Fruit fly (Drosophila melanogaster) whole organism, embryonic: ENCODE results near the gene CG2854.
A peak's percentile ranks its signal among the peaks of the same experiment; 100 is the strongest.

Experiments
- Bteb2 ChIP-seq: fragments of 200-800 bp; sonication (Bioruptor generic); optimal IDR thresholded peaks from 2 replicates; lab custom pipeline; 2016; ENCODE audit warnings: missing biosample characterization, missing genetic modification characterization
- CG10209 ChIP-seq: fragments of 200-800 bp; sonication (Bioruptor generic); optimal IDR thresholded peaks from 3 replicates; lab custom pipeline; 2017; ENCODE audit warnings: missing biosample characterization, mild to moderate bottlenecking, missing genetic modification characterization, missing genetic modification reagents
- CG10366 ChIP-seq: fragments of 200-800 bp; sonication (Bioruptor generic); IDR thresholded peaks from 2 replicates; pipeline ENCODE4 v1.3.6; 2022; ENCODE audit warnings: missing biosample characterization, missing genetic modification characterization
- CG10959 ChIP-seq: fragments of 200-800 bp; sonication (Bioruptor generic); IDR thresholded peaks from 2 replicates; pipeline ENCODE4 v1.3.6; 2022; ENCODE audit warnings: missing biosample characterization, missing genetic modification characterization
- CG10979 ChIP-seq: fragments of 200-800 bp; sonication (Bioruptor generic); optimal IDR thresholded peaks from 2 replicates; lab custom pipeline; 2018; ENCODE audit warnings: missing biosample characterization, mild to moderate bottlenecking, missing genetic modification characterization, moderate library complexity
- CG11093 ChIP-seq: fragments of 200-800 bp; sonication (Bioruptor generic); IDR thresholded peaks from 3 replicates; pipeline ENCODE4 v1.3.6; 2022; ENCODE audit warnings: missing biosample characterization, missing genetic modification characterization
- CG11247 ChIP-seq: fragments of 200-800 bp; sonication (Bioruptor generic); IDR thresholded peaks from 2 replicates; pipeline ENCODE4 v1.3.6; 2022; ENCODE audit warnings: missing biosample characterization, missing genetic modification characterization
- CG12155 ChIP-seq: fragments of 200-800 bp; sonication (Bioruptor generic); optimal IDR thresholded peaks from 3 replicates; lab custom pipeline; 2016; ENCODE audit warnings: missing biosample characterization, missing genetic modification characterization
- CG13624 ChIP-seq: fragments of 200-800 bp; sonication (Bioruptor generic); optimal IDR thresholded peaks from 2 replicates; lab custom pipeline; 2016; ENCODE audit warnings: missing biosample characterization, missing genetic modification characterization
- CG14441 ChIP-seq: fragments of 200-800 bp; sonication (Bioruptor generic); IDR thresholded peaks from 2 replicates; pipeline ENCODE4 v1.3.6; 2022; ENCODE audit warnings: missing biosample characterization, missing genetic modification characterization
- CG15269 ChIP-seq: fragments of 200-800 bp; sonication (Bioruptor generic); optimal IDR thresholded peaks from 2 replicates; lab custom pipeline; 2018; ENCODE audit warnings: missing biosample characterization, mild to moderate bottlenecking, missing genetic modification characterization, moderate library complexity
- CG15479 ChIP-seq: fragments of 200-800 bp; sonication (Bioruptor generic); optimal IDR thresholded peaks from 3 replicates; lab custom pipeline; 2019; ENCODE audit warnings: missing biosample characterization, mild to moderate bottlenecking, missing genetic modification characterization, moderate library complexity
- CG2678 ChIP-seq: fragments of 200-800 bp; sonication (Bioruptor generic); optimal IDR thresholded peaks from 3 replicates; lab custom pipeline; 2019; ENCODE audit warnings: missing biosample characterization, mild to moderate bottlenecking, missing genetic modification characterization, moderate library complexity
- CG31388 ChIP-seq: fragments of 200-800 bp; sonication (Bioruptor generic); optimal IDR thresholded peaks from 2 replicates; lab custom pipeline; 2016; ENCODE audit warnings: missing biosample characterization, missing genetic modification characterization
- CG32532 ChIP-seq: fragments of 200-800 bp; sonication (Bioruptor generic); IDR thresholded peaks from 2 replicates; pipeline ENCODE4 v1.3.6; 2022; ENCODE audit warnings: missing biosample characterization, missing genetic modification characterization
- CG32772 ChIP-seq: fragments of 200-800 bp; sonication (Bioruptor generic); IDR thresholded peaks from 2 replicates; pipeline ENCODE4 v1.3.6; 2022; ENCODE audit warnings: missing biosample characterization, missing genetic modification characterization
- CG6689 ChIP-seq: fragments of 200-800 bp; sonication (Bioruptor generic); IDR thresholded peaks from 2 replicates; pipeline ENCODE4 v1.3.6; 2022; ENCODE audit warnings: missing biosample characterization, missing genetic modification characterization
- CG6765 ChIP-seq: fragments of 200-800 bp; sonication (Bioruptor generic); optimal IDR thresholded peaks from 3 replicates; lab custom pipeline; 2017; ENCODE audit warnings: missing biosample characterization, mild to moderate bottlenecking, missing genetic modification characterization
- CG6854 ChIP-seq: fragments of 200-800 bp; sonication (Bioruptor generic); optimal IDR thresholded peaks from 3 replicates; lab custom pipeline; 2017; ENCODE audit warnings: missing biosample characterization, mild to moderate bottlenecking, missing genetic modification characterization
- CG7987 ChIP-seq: fragments of 200-800 bp; sonication (Bioruptor generic); optimal IDR thresholded peaks from 2 replicates; lab custom pipeline; 2018; ENCODE audit warnings: missing biosample characterization, mild to moderate bottlenecking, missing genetic modification characterization, moderate library complexity
- CG8290 ChIP-seq, 3 experiments: fragments of 200-800 bp; sonication (Bioruptor generic); optimal IDR thresholded peaks; 2 replicates each; lab custom pipeline; 2016 to 2019; ENCODE audit warnings: missing biosample characterization in 3 of 3, missing genetic modification characterization in 3 of 3, mild to moderate bottlenecking in 2 of 3, moderate library complexity in 1 of 3
- Drgx ChIP-seq: fragments of 200-800 bp; sonication (Bioruptor generic); IDR thresholded peaks from 2 replicates; pipeline ENCODE4 v1.3.6; 2022; ENCODE audit warnings: missing biosample characterization, missing genetic modification characterization
- HmgZ ChIP-seq: fragments of 200-800 bp; sonication (Bioruptor generic); optimal IDR thresholded peaks from 2 replicates; lab custom pipeline; 2018; ENCODE audit warnings: missing biosample characterization, mild to moderate bottlenecking, missing genetic modification characterization
- Hr51 ChIP-seq, 2 experiments: fragments of 200-800 bp; sonication (Bioruptor generic); optimal IDR thresholded peaks; 2 replicates in 1 of 2; 3 replicates in 1 of 2; lab custom pipeline; 2016 to 2018; ENCODE audit warnings: missing biosample characterization in 2 of 2, missing genetic modification characterization in 2 of 2, mild to moderate bottlenecking in 1 of 2, moderate library complexity in 1 of 2
- Hsf ChIP-seq: fragments of 200-800 bp; sonication (Bioruptor generic); optimal IDR thresholded peaks from 3 replicates; lab custom pipeline; 2016; ENCODE audit warnings: missing biosample characterization, missing genetic modification characterization
- Neu2 ChIP-seq: fragments of 200-800 bp; sonication (Bioruptor generic); optimal IDR thresholded peaks from 3 replicates; lab custom pipeline; 2016; ENCODE audit warnings: missing biosample characterization, missing genetic modification characterization, borderline replicate concordance
- Oli ChIP-seq: fragments of 200-800 bp; sonication (Bioruptor generic); optimal IDR thresholded peaks from 2 replicates; lab custom pipeline; 2018; ENCODE audit warnings: missing biosample characterization, mild to moderate bottlenecking, missing genetic modification characterization, moderate library complexity
- PHDP ChIP-seq: fragments of 200-800 bp; sonication (Bioruptor generic); optimal IDR thresholded peaks from 3 replicates; lab custom pipeline; 2018; ENCODE audit warnings: missing biosample characterization, mild to moderate bottlenecking, missing genetic modification characterization, moderate library complexity
- Ravus ChIP-seq: fragments of 200-800 bp; sonication (Bioruptor generic); IDR thresholded peaks from 2 replicates; pipeline ENCODE4 v1.3.6; 2022; ENCODE audit warnings: missing biosample characterization, missing genetic modification characterization
- Scr ChIP-seq: fragments of 200-800 bp; sonication (Bioruptor generic); IDR thresholded peaks from 2 replicates; pipeline ENCODE4 v1.3.6; 2022; ENCODE audit warnings: missing biosample characterization, missing genetic modification characterization; ENCODE audit not compliant: partially characterized antibody
- Xbp1 ChIP-seq: fragments of 200-800 bp; sonication (Bioruptor generic); optimal IDR thresholded peaks from 3 replicates; lab custom pipeline; 2016; ENCODE audit warnings: missing biosample characterization, mild to moderate bottlenecking, missing genetic modification characterization
- chinmo ChIP-seq: fragments of 200-800 bp; sonication (Bioruptor generic); IDR thresholded peaks from 4 replicates; pipeline ENCODE4 v1.3.6; 2022; ENCODE audit warnings: missing biosample characterization, missing genetic modification characterization; ENCODE audit not compliant: partially characterized antibody
- crp ChIP-seq, 2 experiments: fragments of 200-800 bp; sonication (Bioruptor generic); optimal IDR thresholded peaks; 2 replicates in 1 of 2; 3 replicates in 1 of 2; lab custom pipeline; 2017; ENCODE audit warnings: missing biosample characterization in 2 of 2, missing genetic modification characterization in 2 of 2, mild to moderate bottlenecking in 1 of 2, moderate library complexity in 1 of 2
- ems ChIP-seq: fragments of 200-800 bp; sonication (Bioruptor generic); optimal IDR thresholded peaks from 3 replicates; lab custom pipeline; 2016; ENCODE audit warnings: missing biosample characterization, missing genetic modification characterization
- ham ChIP-seq: fragments of 200-800 bp; sonication (Bioruptor generic); IDR thresholded peaks from 2 replicates; pipeline ENCODE4 v1.3.6; 2022; ENCODE audit warnings: missing biosample characterization, missing genetic modification characterization
- inv ChIP-seq: fragments of 200-800 bp; sonication (Bioruptor generic); IDR thresholded peaks from 2 replicates; pipeline ENCODE4 v1.3.6; 2022; ENCODE audit warnings: missing biosample characterization, missing genetic modification characterization; ENCODE audit not compliant: partially characterized antibody
- klu ChIP-seq: fragments of 200-800 bp; sonication (Bioruptor generic); IDR thresholded peaks from 2 replicates; pipeline ENCODE4 v1.3.6; 2022; ENCODE audit warnings: missing biosample characterization, missing genetic modification characterization
- luna ChIP-seq: fragments of 200-800 bp; sonication (Bioruptor generic); optimal IDR thresholded peaks from 2 replicates; lab custom pipeline; 2016; ENCODE audit warnings: missing biosample characterization, missing genetic modification characterization
- mld ChIP-seq: fragments of 200-800 bp; sonication (Bioruptor generic); IDR thresholded peaks from 3 replicates; pipeline ENCODE4 v1.3.6; 2022; ENCODE audit warnings: missing biosample characterization, missing genetic modification characterization; ENCODE audit not compliant: partially characterized antibody
- org-1 ChIP-seq: fragments of 200-800 bp; sonication (Bioruptor generic); optimal IDR thresholded peaks from 2 replicates; lab custom pipeline; 2017; ENCODE audit warnings: missing biosample characterization, missing genetic modification characterization
- sc ChIP-seq, 3 experiments: fragments of >200 bp in 2 of 3; fragments of 200-800 bp in 1 of 3; sonication (Bioruptor generic) in 1 of 3; optimal IDR thresholded peaks; 2 replicates in 2 of 3; 3 replicates in 1 of 3; lab custom pipeline; 2017; ENCODE audit warnings: mild to moderate bottlenecking in 1 of 3, missing biosample characterization in 1 of 3, missing genetic modification characterization in 1 of 3, missing genetic modification reagents in 1 of 3
- slp2 ChIP-seq: fragments of 200-800 bp; sonication (Bioruptor generic); optimal IDR thresholded peaks from 2 replicates; lab custom pipeline; 2016; ENCODE audit warnings: missing biosample characterization, missing genetic modification characterization
- sug ChIP-seq: fragments of 200-800 bp; optimal IDR thresholded peaks from 2 replicates; lab custom pipeline; 2019; ENCODE audit warnings: missing biosample characterization, mild to moderate bottlenecking, missing genetic modification characterization, moderate library complexity
- tup ChIP-seq: fragments of 200-800 bp; sonication (Bioruptor generic); optimal IDR thresholded peaks from 2 replicates; lab custom pipeline; 2016; ENCODE audit warnings: missing biosample characterization, mild to moderate bottlenecking, missing genetic modification characterization, moderate library complexity
- vnd ChIP-seq: fragments of 200-800 bp; sonication (Bioruptor generic); IDR thresholded peaks from 3 replicates; pipeline ENCODE4 v1.3.6; 2022; ENCODE audit warnings: missing biosample characterization, missing genetic modification characterization; ENCODE audit not compliant: partially characterized antibody
- wor ChIP-seq: fragments of 200-800 bp; sonication (Bioruptor generic); IDR thresholded peaks from 2 replicates; pipeline ENCODE4 v1.3.6; 2022; ENCODE audit warnings: missing biosample characterization, missing genetic modification characterization
- yki ChIP-seq: fragments of >200 bp; optimal IDR thresholded peaks from 3 replicates; lab custom pipeline; 2018

CG2854 gene

dm6 chrX:2301069-2301508 lies 25.8 kb upstream of the CG2854 start (continued):
- TF ChIP-seq Drgx (GFP tag; lab: Robert Waterston, UW) (peak; percentile 35; the same call in 1 of the 2 replicates), CG11093 (GFP tag; lab: Robert Waterston, UW) (no peak), CG15269 (tag; lab: Kevin White, UChicago) (peak; percentile 51), CG10959 (GFP tag; lab: Robert Waterston, UW) (no peak), CG15479 (GFP tag; lab: Kevin White, UChicago) (no peak), Hr51 (GFP tag; optimal IDR thresholded peaks at IDR 0.05; lab: Kevin White, UChicago) (peak in 1 of 2 experiments; percentile 55), CG8290 (GFP tag; optimal IDR thresholded peaks at IDR 0.05; lab: Kevin White, UChicago) (no peak), CG8290 (tag; optimal IDR thresholded peaks at IDR 0.05; lab: Kevin White, UChicago) (peak in 1 of 2 experiments; percentile 54), CG7987 (GFP tag; lab: Kevin White, UChicago) (no peak), Ravus (GFP tag; lab: Robert Waterston, UW) (no peak), slp2 (no peak), sc (optimal IDR thresholded peaks at IDR 0.05; lab: Kevin White, UChicago) (no peak), sc (GFP tag; optimal IDR thresholded peaks at IDR 0.05; lab: Kevin White, UChicago) (no peak), vnd (GFP tag; lab: Robert Waterston, UW) (no peak), org-1 (GFP tag; lab: Kevin White, UChicago) (peak; percentile 62), Xbp1 (GFP tag; lab: Kevin White, UChicago) (peak; percentile 5), ham (GFP tag; lab: Robert Waterston, UW) (peak; percentile 37; the same call in 1 of the 2 replicates), CG32532 (GFP tag; lab: Robert Waterston, UW) (peak; percentile 65), mld (GFP tag; lab: Robert Waterston, UW) (no peak), CG12155 (peak; percentile 46), yki (peak; percentile 94), Neu2 (GFP tag; lab: Kevin White, UChicago) (no peak), PHDP (tag; lab: Kevin White, UChicago) (peak; percentile 31), HmgZ (tag; lab: Kevin White, UChicago) (peak; percentile 54), chinmo (GFP tag; lab: Robert Waterston, UW) (no peak; the same call in 3 of the 4 replicates), Oli (peak; percentile 41), luna (GFP tag; lab: Kevin White, UChicago) (no peak), ems (GFP tag; lab: Kevin White, UChicago) (no peak), CG10979 (tag; lab: Kevin White, UChicago) (peak; percentile 15), Scr (GFP tag; lab: Robert Waterston, UW) (no peak), CG6765 (GFP tag; lab: Kevin White, UChicago) (no peak), CG10366 (GFP tag; lab: Robert Waterston, UW) (no peak), CG13624 (GFP tag; lab: Kevin White, UChicago) (no peak), CG11247 (no peak), wor (0 out of 2 replicates have a peak, but pooled peaks have one; percentile 27), CG2678 (peak; percentile 70)

- TF ChIP-seq CG10209, result peak; percentile 81
- TF ChIP-seq crp (GFP tag; optimal IDR thresholded peaks at IDR 0.05; lab: Kevin White, UChicago), result peak in 1 of 2 experiments; percentile 34
- peak; percentile 55 for TF ChIP-seq Bteb2 (GFP tag; lab: Kevin White, UChicago)
- peak; percentile 87 for TF ChIP-seq CG14441 (GFP tag; lab: Robert Waterston, UW)
- TF ChIP-seq CG6689 (GFP tag; lab: Robert Waterston, UW), result peak; percentile 90
- peak; percentile 69 for TF ChIP-seq CG6854
- no peak for TF ChIP-seq CG31388
- peak; percentile 51 for TF ChIP-seq sug (tag; lab: Kevin White, UChicago)
- TF ChIP-seq inv, result no peak
- peak; percentile 82 for TF ChIP-seq Hsf (GFP tag; lab: Kevin White, UChicago)
- peak; percentile 47 for TF ChIP-seq CG8290 (GFP tag; optimal IDR thresholded peaks at IDR 0.05; lab: Kevin White, UChicago)
- TF ChIP-seq CG8290 (tag; optimal IDR thresholded peaks at IDR 0.05; lab: Kevin White, UChicago), result peak in 1 of 2 experiments; percentile 85
- peak; percentile 42 for TF ChIP-seq tup (GFP tag; lab: Kevin White, UChicago)
- TF ChIP-seq CG32772 (GFP tag; lab: Robert Waterston, UW), result peak; percentile 73
- peak; percentile 64 for TF ChIP-seq klu (GFP tag; lab: Robert Waterston, UW)
These were observed 25.1 kb upstream of the CG2854 start for dm6 chrX:2301613-2302522.
